Worm (Caenorhabditis elegans): Measurements from ENCODE around the gene Y47D7A.7.

- TF ChIP-seq him-1 (tag; optimal IDR thresholded peaks at IDR 0.05), result no peak
- no peak for TF ChIP-seq dao-5 (tag; optimal IDR thresholded peaks at IDR 0.05)
These were observed 15.8 kb upstream of the Y47D7A.7 start, which contains the start of gene Y47D7A.13 for ce11 chrV:4435411-4435981.
